Worm (Caenorhabditis elegans) whole organism, L4 larva: ENCODE data around the gene fis-2.

Experiments
- F26F4.8 ChIP-seq: fragments of 200-800 bp; sonication (Bioruptor generic); conservative IDR thresholded peaks from 2 replicates; pipeline ENCODE4 v1.3.6; 2022; ENCODE audit warnings: missing genetic modification characterization, missing compliant biosample characterization
- F44E2.7 ChIP-seq: fragments of 200-800 bp; sonication (Bioruptor generic); IDR thresholded peaks from 2 replicates; pipeline ENCODE4 v2.1.2; 2022; ENCODE audit warnings: missing genetic modification characterization, missing compliant biosample characterization
- T20F7.1 ChIP-seq: fragments of 200-800 bp; sonication (Bioruptor generic); optimal IDR thresholded peaks from 2 replicates; lab custom pipeline; 2018; ENCODE audit warnings: mild to moderate bottlenecking, missing genetic modification characterization, missing compliant biosample characterization
- T26A8.4 ChIP-seq: fragments of 200-800 bp; sonication (Bioruptor generic); IDR thresholded peaks from 2 replicates; pipeline ENCODE4 v1.3.6; 2022; ENCODE audit warnings: missing genetic modification characterization, missing compliant biosample characterization
- aly-2 ChIP-seq: sonication (generic microtip); optimal IDR thresholded peaks from 2 replicates; lab custom pipeline; 2018; ENCODE audit warnings: missing biosample characterization, missing genetic modification characterization
- ceh-20 ChIP-seq: fragments of 200-800 bp; sonication (Bioruptor generic); IDR thresholded peaks from 2 replicates; pipeline ENCODE4 v1.3.6; 2022; ENCODE audit warnings: missing genetic modification reagents, missing genetic modification characterization, missing compliant biosample characterization
- ceh-28 ChIP-seq: fragments of 150-350 bp; optimal IDR thresholded peaks from 2 replicates; lab custom pipeline; 2014; ENCODE audit warnings: missing biosample characterization, missing genetic modification reagents, missing genetic modification characterization
- ceh-32 ChIP-seq: sonication (generic microtip); optimal IDR thresholded peaks from 2 replicates; lab custom pipeline; 2016; ENCODE audit warnings: mild to moderate bottlenecking, missing genetic modification characterization, missing compliant biosample characterization; ENCODE audit not compliant: poor library complexity
- daf-12 ChIP-seq: fragments of 150-350 bp; optimal IDR thresholded peaks from 2 replicates; lab custom pipeline; 2014; ENCODE audit warnings: missing biosample characterization, missing genetic modification reagents, missing genetic modification characterization
- daf-16 ChIP-seq, 3 experiments: sonication (generic microtip); optimal IDR thresholded peaks; 2 replicates each; lab custom pipeline; 2016 to 2017; ENCODE audit warnings: missing genetic modification characterization in 3 of 3, missing genetic modification reagents in 3 of 3, mild to moderate bottlenecking in 2 of 3, missing compliant biosample characterization in 2 of 3, missing biosample characterization in 1 of 3, moderate library complexity in 1 of 3
- dmd-6 ChIP-seq: fragments of 200-800 bp; sonication (Bioruptor generic); IDR thresholded peaks from 2 replicates; pipeline ENCODE4 v1.3.6; 2022; ENCODE audit warnings: missing genetic modification reagents, missing genetic modification characterization, missing compliant biosample characterization
- dmd-9 ChIP-seq: fragments of 200-800 bp; sonication (Bioruptor generic); IDR thresholded peaks from 2 replicates; pipeline ENCODE4 v1.3.6; 2022; ENCODE audit warnings: missing genetic modification reagents, missing genetic modification characterization, missing compliant biosample characterization
- dpl-1 ChIP-seq: fragments of 150-350 bp; optimal IDR thresholded peaks from 2 replicates; lab custom pipeline; 2014; ENCODE audit warnings: missing biosample characterization, missing genetic modification reagents, missing genetic modification characterization
- duxl-1 ChIP-seq: sonication (generic microtip); optimal IDR thresholded peaks from 2 replicates; lab custom pipeline; 2016; ENCODE audit warnings: mild to moderate bottlenecking, missing genetic modification characterization, moderate library complexity, missing compliant biosample characterization; ENCODE audit not compliant: poor library complexity
- dve-1 ChIP-seq: sonication (generic microtip); optimal IDR thresholded peaks from 2 replicates; lab custom pipeline; 2017; ENCODE audit warnings: antibody characterized with exemption, mild to moderate bottlenecking, missing genetic modification characterization, missing compliant biosample characterization; ENCODE audit not compliant: insufficient read depth
- hlh-11 ChIP-seq: fragments of 200-800 bp; sonication (Bioruptor generic); optimal IDR thresholded peaks from 2 replicates; lab custom pipeline; 2018; ENCODE audit warnings: mild to moderate bottlenecking, missing genetic modification characterization, missing compliant biosample characterization
- hlh-30 ChIP-seq: sonication (generic microtip); optimal IDR thresholded peaks from 2 replicates; lab custom pipeline; 2017; ENCODE audit warnings: antibody characterized with exemption, mild to moderate bottlenecking, missing genetic modification characterization, missing compliant biosample characterization; ENCODE audit not compliant: insufficient read depth
- hmg-1.1 ChIP-seq: fragments of 200-800 bp; sonication (Bioruptor generic); IDR thresholded peaks from 2 replicates; pipeline ENCODE4 v1.3.6; 2022; ENCODE audit warnings: missing genetic modification reagents, missing genetic modification characterization, missing compliant biosample characterization
- mdl-1 ChIP-seq, 2 experiments: fragments of 150-350 bp in 1 of 2; sonication (generic microtip) in 1 of 2; optimal IDR thresholded peaks; 2 replicates each; lab custom pipeline; 2014 to 2017; ENCODE audit warnings: missing biosample characterization in 2 of 2, missing genetic modification characterization in 2 of 2
- mep-1 ChIP-seq: fragments of 150-350 bp; sonication (generic microtip); optimal IDR thresholded peaks from 3 replicates; lab custom pipeline; 2014; ENCODE audit warnings: missing biosample characterization, missing genetic modification characterization
- mxl-3 ChIP-seq: fragments of 200-800 bp; sonication (Bioruptor generic); optimal IDR thresholded peaks from 2 replicates; lab custom pipeline; 2018; ENCODE audit warnings: mild to moderate bottlenecking, missing genetic modification characterization, missing compliant biosample characterization
- nhr-10 ChIP-seq: fragments of 150-350 bp; optimal IDR thresholded peaks from 2 replicates; lab custom pipeline; 2014; ENCODE audit warnings: missing biosample characterization, missing genetic modification characterization
- nhr-11 ChIP-seq: fragments of 150-350 bp; optimal IDR thresholded peaks from 2 replicates; lab custom pipeline; 2014; ENCODE audit warnings: missing biosample characterization, missing genetic modification characterization
- nhr-25 ChIP-seq: sonication (generic microtip); optimal IDR thresholded peaks from 2 replicates; lab custom pipeline; 2017; ENCODE audit warnings: missing genetic modification characterization, mild to moderate bottlenecking, missing compliant biosample characterization, antibody characterized with exemption, moderate library complexity, borderline replicate concordance; ENCODE audit not compliant: insufficient read depth
- nhr-28 ChIP-seq: fragments of 150-350 bp; optimal IDR thresholded peaks from 2 replicates; lab custom pipeline; 2014; ENCODE audit warnings: missing biosample characterization, missing genetic modification characterization
- nhr-6 ChIP-seq: fragments of 150-350 bp; optimal IDR thresholded peaks from 2 replicates; lab custom pipeline; 2014; ENCODE audit warnings: missing biosample characterization, missing genetic modification characterization
- pha-4 ChIP-seq, 2 experiments: fragments of 150-350 bp in 1 of 2; fragments of 200-800 bp in 1 of 2; sonication (Bioruptor generic) in 1 of 2; IDR thresholded peaks in 1 of 2; optimal IDR thresholded peaks in 1 of 2; 2 replicates each; pipeline versions ENCODE4 v1.3.6 to Lab custom; 2014 to 2022; ENCODE audit warnings: missing genetic modification characterization in 2 of 2, missing genetic modification reagents in 2 of 2, missing biosample characterization in 1 of 2, missing compliant biosample characterization in 1 of 2
- php-3 ChIP-seq: fragments of 200-800 bp; sonication (Bioruptor generic); IDR thresholded peaks from 2 replicates; pipeline ENCODE4 v1.3.6; 2022; ENCODE audit warnings: missing genetic modification reagents, missing genetic modification characterization, missing compliant biosample characterization
- pqm-1 ChIP-seq: sonication (generic microtip); optimal IDR thresholded peaks from 2 replicates; lab custom pipeline; 2017; ENCODE audit warnings: missing biosample characterization, missing genetic modification characterization
- rbr-2 ChIP-seq: sonication (generic microtip); optimal IDR thresholded peaks from 2 replicates; lab custom pipeline; 2016; ENCODE audit warnings: missing genotype, missing genetic modification characterization, missing compliant biosample characterization
- sdz-12 ChIP-seq: fragments of 200-800 bp; sonication (Bioruptor generic); optimal IDR thresholded peaks from 2 replicates; lab custom pipeline; 2018; ENCODE audit warnings: mild to moderate bottlenecking, missing genetic modification characterization, missing compliant biosample characterization
- skn-1 ChIP-seq: fragments of 150-350 bp; optimal IDR thresholded peaks from 2 replicates; lab custom pipeline; 2014; ENCODE audit warnings: missing biosample characterization, missing genetic modification characterization
- snpc-4 ChIP-seq: fragments of 150-350 bp; optimal IDR thresholded peaks from 2 replicates; lab custom pipeline; 2014; ENCODE audit warnings: missing biosample characterization, missing genetic modification characterization
- tra-1 ChIP-seq: fragments of 200-800 bp; sonication (Bioruptor generic); IDR thresholded peaks from 2 replicates; pipeline ENCODE4 v1.3.6; 2022; ENCODE audit warnings: missing genetic modification reagents, missing genetic modification characterization, missing compliant biosample characterization
- unc-62 ChIP-seq, 3 experiments: fragments of 150-350 bp in 1 of 3; sonication (generic microtip); optimal IDR thresholded peaks in 2 of 3; peaks in 1 of 3; 1 replicate in 1 of 3; 2 replicates in 2 of 3; lab custom pipeline; 2014 to 2017; ENCODE audit warnings: missing biosample characterization in 3 of 3, missing genetic modification characterization in 3 of 3, missing genetic modification reagents in 3 of 3, missing genotype in 1 of 3
- zfp-2 ChIP-seq: sonication (generic microtip); optimal IDR thresholded peaks from 2 replicates; lab custom pipeline; 2016; ENCODE audit warnings: mild to moderate bottlenecking, missing genetic modification characterization, missing compliant biosample characterization

fis-2 gene

ce11 chrX:8241906-8242305 lies 43.1 kb downstream of the fis-2 start, which contains the start of gene endu-2:
endu-2 (plus strand) TSS chrX:8242301.
- TF ChIP-seq dmd-6 (GFP tag; lab: Robert Waterston, UW) (peak; percentile 83), dve-1 (tag; lab: Kevin White, UChicago) (peak; percentile 57), daf-16 (GFP tag; optimal IDR thresholded peaks at IDR 0.05; lab: Kevin White, UChicago) (no peak), daf-16 (tag; optimal IDR thresholded peaks at IDR 0.05; lab: Kevin White, UChicago) (peak; percentile 57), duxl-1 (no peak), dmd-9 (GFP tag; lab: Robert Waterston, UW) (no peak), nhr-28 (tag; lab: Kevin White, UChicago) (peak; percentile 26), aly-2 (tag; lab: Kevin White, UChicago) (no peak), rbr-2 (no peak), nhr-10 (tag; lab: Kevin White, UChicago) (no peak), mxl-3 (GFP tag; lab: Kevin White, UChicago) (peak; percentile 39), hmg-1.1 (no peak), pha-4 (GFP tag; IDR thresholded peaks at IDR 0.05; lab: Robert Waterston, UW) (no peak), pha-4 (tag; optimal IDR thresholded peaks at IDR 0.05; lab: Kevin White, UChicago) (no peak), skn-1 (tag; lab: Kevin White, UChicago) (no peak), ceh-28 (tag; lab: Kevin White, UChicago) (no peak), pqm-1 (tag; lab: Kevin White, UChicago) (peak; percentile 33), sdz-12 (GFP tag; lab: Kevin White, UChicago) (no peak), F26F4.8 (GFP tag; lab: Robert Waterston, UW) (no peak), hlh-30 (tag; lab: Kevin White, UChicago) (peak; percentile 47), hlh-11 (tag; lab: Kevin White, UChicago) (peak; percentile 61), mdl-1 (tag; optimal IDR thresholded peaks at IDR 0.05; lab: Kevin White, UChicago) (peak in 1 of 2 experiments; percentile 35), T20F7.1 (GFP tag; lab: Kevin White, UChicago) (no peak)

DNA sequence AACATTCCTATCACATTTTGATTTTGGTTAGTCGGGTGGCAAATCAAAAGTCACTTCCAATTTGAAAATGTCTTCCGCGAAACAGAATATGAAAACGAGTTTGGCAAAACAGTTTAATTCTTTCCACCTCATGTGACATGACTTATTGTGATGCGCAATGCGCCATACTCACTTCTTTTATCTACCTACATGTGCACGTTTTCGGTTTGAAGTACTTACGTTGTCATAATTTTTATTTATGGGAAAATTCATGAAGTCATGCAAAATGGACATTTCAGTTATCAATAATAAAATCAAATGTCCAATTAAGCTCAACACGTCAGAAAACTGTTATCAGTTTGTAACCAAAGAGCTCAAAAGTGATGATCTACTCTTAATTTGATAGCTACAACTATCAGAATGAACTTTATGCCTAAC lies 46.4 kb downstream of the fis-2 start:
- TF ChIP-seq tra-1 (GFP tag; lab: Robert Waterston, UW) (peak; percentile 44; the same call in 1 of the 2 replicates), unc-62 (GFP tag; optimal IDR thresholded peaks at IDR 0.05 in 1 of 2; lab: Kevin White, UChicago) (peak in 1 of 2 experiments; percentile 77), unc-62 (tag; optimal IDR thresholded peaks at IDR 0.05; lab: Kevin White, UChicago) (no peak), dmd-6 (GFP tag; lab: Robert Waterston, UW) (peak; percentile 67), php-3 (GFP tag; lab: Robert Waterston, UW) (peak; percentile 80), nhr-28 (tag; lab: Kevin White, UChicago) (peak; percentile 75), dve-1 (tag; lab: Kevin White, UChicago) (peak; percentile 79), pqm-1 (tag; lab: Kevin White, UChicago) (peak; percentile 73), daf-16 (GFP tag; optimal IDR thresholded peaks at IDR 0.05; lab: Kevin White, UChicago) (no peak), daf-16 (tag; optimal IDR thresholded peaks at IDR 0.05; lab: Kevin White, UChicago) (peak; percentile 82), hlh-11 (tag; lab: Kevin White, UChicago) (peak; percentile 64), mdl-1 (tag; optimal IDR thresholded peaks at IDR 0.05; lab: Kevin White, UChicago) (peak in 1 of 2 experiments; percentile 26), ceh-20 (0 out of 2 replicates have a peak, but pooled peaks have one; percentile 31), dpl-1 (no peak), hlh-30 (tag; lab: Kevin White, UChicago) (peak; percentile 59), skn-1 (tag; lab: Kevin White, UChicago) (no peak), zfp-2 (tag; lab: Kevin White, UChicago) (no peak)

ce11 chrX:8236515-8236914 lies 48.5 kb downstream of the fis-2 start:
- TF ChIP-seq daf-16 (GFP tag; optimal IDR thresholded peaks at IDR 0.05; lab: Kevin White, UChicago): no peak
- peak; percentile 51 for TF ChIP-seq daf-16 (tag; optimal IDR thresholded peaks at IDR 0.05; lab: Kevin White, UChicago)
- TF ChIP-seq nhr-6 (tag; lab: Kevin White, UChicago): peak; percentile 40
- no peak for TF ChIP-seq skn-1 (tag; lab: Kevin White, UChicago)
- peak; percentile 31 for TF ChIP-seq hlh-30 (tag; lab: Kevin White, UChicago)
- peak in 1 of 2 experiments; percentile 86 for TF ChIP-seq unc-62 (GFP tag; optimal IDR thresholded peaks at IDR 0.05 in 1 of 2; lab: Kevin White, UChicago)
- no peak for TF ChIP-seq unc-62 (tag; optimal IDR thresholded peaks at IDR 0.05; lab: Kevin White, UChicago)

ce11 chrX:8235994-8236393 lies 49.0 kb downstream of the fis-2 start, which contains the start of gene M60.4:
M60.4 (minus strand) TSS chrX:8236314.
- peak; percentile 64 for TF ChIP-seq dmd-6 (GFP tag; lab: Robert Waterston, UW)
- TF ChIP-seq nhr-11 (tag; lab: Kevin White, UChicago): peak; percentile 11
- TF ChIP-seq T26A8.4: no peak
- no peak for TF ChIP-seq daf-12 (tag; lab: Kevin White, UChicago)
- TF ChIP-seq mep-1 (tag; lab: Kevin White, UChicago): peak; percentile 45
- no peak for TF ChIP-seq F44E2.7 (GFP tag; lab: Robert Waterston, UW)
- TF ChIP-seq hlh-30 (tag; lab: Kevin White, UChicago): peak; percentile 95
- peak in 1 of 2 experiments; percentile 94 for TF ChIP-seq daf-16 (GFP tag; optimal IDR thresholded peaks at IDR 0.05; lab: Kevin White, UChicago)
- TF ChIP-seq daf-16 (tag; optimal IDR thresholded peaks at IDR 0.05; lab: Kevin White, UChicago): peak; percentile 48
- TF ChIP-seq mdl-1 (tag; optimal IDR thresholded peaks at IDR 0.05; lab: Kevin White, UChicago): peak; percentile 63 to 80
- TF ChIP-seq unc-62 (GFP tag; optimal IDR thresholded peaks at IDR 0.05 in 1 of 2; lab: Kevin White, UChicago): peak in 1 of 2 experiments; percentile 100
- no peak for TF ChIP-seq unc-62 (tag; optimal IDR thresholded peaks at IDR 0.05; lab: Kevin White, UChicago)
- peak; percentile 47 for TF ChIP-seq hmg-1.1
- peak; percentile 43 for TF ChIP-seq dve-1 (tag; lab: Kevin White, UChicago)
- TF ChIP-seq aly-2 (tag; lab: Kevin White, UChicago): no peak
- peak; percentile 18 for TF ChIP-seq nhr-25 (tag; lab: Kevin White, UChicago)
- TF ChIP-seq mxl-3 (GFP tag; lab: Kevin White, UChicago): peak; percentile 57
- TF ChIP-seq ceh-20: peak; percentile 55; the same call in 1 of the 2 replicates
- no peak for TF ChIP-seq snpc-4 (tag; lab: Kevin White, UChicago)
- TF ChIP-seq ceh-32 (tag; lab: Kevin White, UChicago): no peak
